Fruit fly (Drosophila melanogaster) whole organism, wandering third instar larva: ENCODE measurements around the gene CG3434.

Experiments
- Abd-B ChIP-seq: fragments of >200 bp; optimal IDR thresholded peaks from 2 replicates; lab custom pipeline; 2017; ENCODE audit warnings: missing biosample characterization, missing genetic modification characterization
- CG32264 ChIP-seq: fragments of 200-800 bp; sonication (Bioruptor generic); optimal IDR thresholded peaks from 2 replicates; lab custom pipeline; 2016; ENCODE audit warnings: missing biosample characterization, missing genetic modification characterization
- CG9705 ChIP-seq: fragments of 200-800 bp; sonication (Bioruptor generic); optimal IDR thresholded peaks from 2 replicates; lab custom pipeline; 2018; ENCODE audit warnings: missing biosample characterization, mild to moderate bottlenecking, missing genetic modification characterization
- CrebA ChIP-seq: fragments of 200-800 bp; sonication (Bioruptor generic); optimal IDR thresholded peaks from 2 replicates; lab custom pipeline; 2016; ENCODE audit warnings: missing biosample characterization, mild to moderate bottlenecking, missing genetic modification characterization, borderline replicate concordance
- Dfd ChIP-seq: fragments of >200 bp; optimal IDR thresholded peaks from 2 replicates; lab custom pipeline; 2017; ENCODE audit warnings: missing biosample characterization, missing genetic modification characterization
- Dif ChIP-seq: fragments of 200-275, 200-300 bp; sonication (Bioruptor generic); optimal IDR thresholded peaks from 2 replicates; lab custom pipeline; 2018; ENCODE audit warnings: missing biosample characterization, missing genetic modification characterization; ENCODE audit not compliant: partially characterized antibody
- GATAd ChIP-seq: sonication (Bioruptor generic); optimal IDR thresholded peaks from 2 replicates; lab custom pipeline; 2016; ENCODE audit warnings: missing biosample characterization, missing genetic modification characterization
- HLH106 ChIP-seq: fragments of 200-800 bp; optimal IDR thresholded peaks from 3 replicates; lab custom pipeline; 2019; ENCODE audit warnings: missing biosample characterization, mild to moderate bottlenecking, missing genetic modification characterization, moderate library complexity
- Hnf4 ChIP-seq: fragments of 200-800 bp; sonication (Bioruptor generic); optimal IDR thresholded peaks from 2 replicates; lab custom pipeline; 2016; ENCODE audit warnings: missing biosample characterization, mild to moderate bottlenecking, missing genetic modification characterization
- Hr78 ChIP-seq: fragments of >200 bp; optimal IDR thresholded peaks from 2 replicates; lab custom pipeline; 2017; ENCODE audit warnings: missing biosample characterization, missing genetic modification characterization
- Hr83 ChIP-seq: fragments of 200-300 bp; sonication (Bioruptor generic); optimal IDR thresholded peaks from 2 replicates; lab custom pipeline; 2016; ENCODE audit warnings: missing biosample characterization, mild to moderate bottlenecking, missing genetic modification characterization, moderate library complexity; ENCODE audit not compliant: poor library complexity, severe bottlenecking
- Jra ChIP-seq: sonication (Bioruptor generic); optimal IDR thresholded peaks from 2 replicates; lab custom pipeline; 2016; ENCODE audit warnings: missing biosample characterization, missing genetic modification characterization
- Mio ChIP-seq: sonication (Bioruptor generic); optimal IDR thresholded peaks from 2 replicates; lab custom pipeline; 2016; ENCODE audit warnings: missing biosample characterization, missing genetic modification characterization
- Myc ChIP-seq: fragments of >200 bp; optimal IDR thresholded peaks from 2 replicates; lab custom pipeline; 2017
- N ChIP-seq: fragments of >200 bp; optimal IDR thresholded peaks from 2 replicates; lab custom pipeline; 2018; ENCODE audit warnings: missing biosample characterization, missing external identifiers, missing genetic modification characterization
- OdsH ChIP-seq: fragments of 200-800 bp; sonication (Bioruptor generic); optimal IDR thresholded peaks from 2 replicates; lab custom pipeline; 2016; ENCODE audit warnings: missing biosample characterization, mild to moderate bottlenecking, missing genetic modification characterization
- Rel ChIP-seq, 2 experiments: fragments of 200-800 bp; sonication (Bioruptor generic) in 1 of 2; optimal IDR thresholded peaks; 2 replicates in 1 of 2; 3 replicates in 1 of 2; lab custom pipeline; 2016 to 2019; ENCODE audit warnings: mild to moderate bottlenecking in 2 of 2, missing biosample characterization in 2 of 2, missing genetic modification characterization in 2 of 2, moderate library complexity in 1 of 2
- Sp1 ChIP-seq: fragments of 200-800 bp; sonication (Bioruptor generic); optimal IDR thresholded peaks from 3 replicates; lab custom pipeline; 2019; ENCODE audit warnings: missing biosample characterization, mild to moderate bottlenecking, missing genetic modification characterization, moderate library complexity
- Vsx2 ChIP-seq: fragments of 200-300, 225-300 bp; sonication (Bioruptor generic); optimal IDR thresholded peaks from 2 replicates; lab custom pipeline; 2018; ENCODE audit warnings: missing biosample characterization, missing genetic modification characterization; ENCODE audit not compliant: partially characterized antibody
- br ChIP-seq: fragments of 200-800 bp; sonication (Bioruptor generic); optimal IDR thresholded peaks from 2 replicates; lab custom pipeline; 2016; ENCODE audit warnings: missing biosample characterization, missing genetic modification characterization
- brk ChIP-seq: fragments of 200-800 bp; sonication (Bioruptor generic); optimal IDR thresholded peaks from 2 replicates; lab custom pipeline; 2016; ENCODE audit warnings: missing biosample characterization, mild to moderate bottlenecking, missing genetic modification characterization
- dl ChIP-seq, 2 experiments: fragments of 175-275, 200-275 bp in 1 of 2; fragments of 200-275 bp in 1 of 2; sonication (Bioruptor generic); optimal IDR thresholded peaks; lab custom pipeline; 2018; ENCODE audit warnings: mild to moderate bottlenecking in 2 of 2, missing biosample characterization in 2 of 2, missing genetic modification characterization in 2 of 2, moderate library complexity in 2 of 2; ENCODE audit not compliant: partially characterized antibody in 2 of 2, insufficient read depth in 1 of 2
- dmrt93B ChIP-seq: fragments of 200-800 bp; sonication (Bioruptor generic); optimal IDR thresholded peaks from 2 replicates; lab custom pipeline; 2018; ENCODE audit warnings: missing biosample characterization, mild to moderate bottlenecking, missing genetic modification characterization
- dsf ChIP-seq: sonication (Bioruptor generic); optimal IDR thresholded peaks from 2 replicates; lab custom pipeline; 2016; ENCODE audit warnings: missing biosample characterization, missing genetic modification characterization, borderline replicate concordance
- ey ChIP-seq: fragments of 200-800 bp; sonication (Bioruptor generic); optimal IDR thresholded peaks from 2 replicates; lab custom pipeline; 2016; ENCODE audit warnings: missing biosample characterization, missing genetic modification characterization
- foxo ChIP-seq, 2 experiments: fragments of 200-800 bp; sonication (Bioruptor generic); optimal IDR thresholded peaks; 2 replicates in 1 of 2; 3 replicates in 1 of 2; lab custom pipeline; 2016 to 2017; ENCODE audit warnings: missing biosample characterization in 2 of 2, missing genetic modification characterization in 2 of 2
- fru ChIP-seq: fragments of 200-800 bp; sonication (Bioruptor generic); optimal IDR thresholded peaks from 3 replicates; lab custom pipeline; 2016; ENCODE audit warnings: missing biosample characterization, mild to moderate bottlenecking, missing genetic modification characterization
- h ChIP-seq: fragments of 200-800 bp; sonication (Bioruptor generic); optimal IDR thresholded peaks from 3 replicates; lab custom pipeline; 2016; ENCODE audit warnings: missing biosample characterization, mild to moderate bottlenecking, missing genetic modification characterization
- jim ChIP-seq: fragments of 175-275, 200-325 bp; sonication (Bioruptor generic); optimal IDR thresholded peaks from 2 replicates; lab custom pipeline; 2016; ENCODE audit warnings: missing biosample characterization, mild to moderate bottlenecking, missing genetic modification characterization
- lola ChIP-seq: fragments of >200 bp; optimal IDR thresholded peaks from 2 replicates; lab custom pipeline; 2017; ENCODE audit warnings: missing biosample characterization, missing genetic modification characterization
- pan ChIP-seq: fragments of >200 bp; optimal IDR thresholded peaks from 2 replicates; lab custom pipeline; 2017
- psq ChIP-seq: fragments of 200-800 bp; sonication (Bioruptor generic); optimal IDR thresholded peaks from 3 replicates; lab custom pipeline; 2017; ENCODE audit warnings: missing biosample characterization, mild to moderate bottlenecking, missing genetic modification characterization, moderate library complexity
- rgr ChIP-seq: fragments of 200-800 bp; sonication (Bioruptor generic); optimal IDR thresholded peaks from 3 replicates; lab custom pipeline; 2016; ENCODE audit warnings: missing biosample characterization, mild to moderate bottlenecking, missing genetic modification characterization
- sage ChIP-seq: fragments of 200-800 bp; sonication (Bioruptor generic); optimal IDR thresholded peaks from 2 replicates; lab custom pipeline; 2016; ENCODE audit warnings: missing biosample characterization, mild to moderate bottlenecking, missing genetic modification characterization
- sv ChIP-seq: fragments of 200-800 bp; sonication (Bioruptor generic); optimal IDR thresholded peaks from 3 replicates; lab custom pipeline; 2016; ENCODE audit warnings: missing biosample characterization, missing genetic modification characterization
- tai ChIP-seq: sonication (Bioruptor generic); optimal IDR thresholded peaks from 2 replicates; lab custom pipeline; 2016; ENCODE audit warnings: missing biosample characterization, missing genetic modification characterization
- usp ChIP-seq: fragments of >200 bp; optimal IDR thresholded peaks from 2 replicates; lab custom pipeline; 2017; ENCODE audit warnings: missing biosample characterization, missing genetic modification characterization
- woc ChIP-seq: sonication (Bioruptor generic); optimal IDR thresholded peaks from 2 replicates; lab custom pipeline; 2016; ENCODE audit warnings: missing biosample characterization, mild to moderate bottlenecking, missing genetic modification characterization

Gene CG3434

dm6 chr3L:9461670-9462246, 1.2 kb upstream of the CG3434 start:
- TF ChIP-seq tai (GFP tag; lab: Kevin White, UChicago) (no peak), Dif (GFP tag; lab: Kevin White, UChicago) (peak; percentile 32), Dfd (GFP tag; lab: Kevin White, UChicago) (no peak), CG32264 (GFP tag; lab: Kevin White, UChicago) (no peak), dmrt93B (no peak), lola (no peak), sv (GFP tag; lab: Kevin White, UChicago) (no peak), Myc (lab: Kevin White, UChicago) (no peak), Hr83 (no peak)

- TF ChIP-seq brk (GFP tag; lab: Kevin White, UChicago): peak; percentile 98
- TF ChIP-seq CG32264 (GFP tag; lab: Kevin White, UChicago): peak; percentile 99
- TF ChIP-seq lola: no peak
- TF ChIP-seq sage (GFP tag; lab: Kevin White, UChicago): peak; percentile 98
- TF ChIP-seq jim (GFP tag; lab: Kevin White, UChicago): peak; percentile 91
- TF ChIP-seq Myc (lab: Kevin White, UChicago): no peak
- TF ChIP-seq foxo (GFP tag; optimal IDR thresholded peaks at IDR 0.05; lab: Kevin White, UChicago): peak; percentile 99 to 100
- peak; percentile 97 for TF ChIP-seq psq (GFP tag; lab: Kevin White, UChicago)
- peak; percentile 99 for TF ChIP-seq fru (GFP tag; lab: Kevin White, UChicago)
- peak; percentile 99 for TF ChIP-seq dmrt93B
- peak; percentile 98 for TF ChIP-seq sv (GFP tag; lab: Kevin White, UChicago)
- TF ChIP-seq usp (GFP tag; lab: Kevin White, UChicago): no peak
- TF ChIP-seq Hnf4: peak; percentile 99
- peak; percentile 99 for TF ChIP-seq br (GFP tag; lab: Kevin White, UChicago)
- TF ChIP-seq ey (GFP tag; lab: Kevin White, UChicago): peak; percentile 99
- peak; percentile 99 for TF ChIP-seq CG9705 (GFP tag; lab: Kevin White, UChicago)
- TF ChIP-seq Hr83: peak; percentile 99
- no peak for TF ChIP-seq Dif (GFP tag; lab: Kevin White, UChicago)
- peak; percentile 99 for TF ChIP-seq woc (GFP tag; lab: Kevin White, UChicago)
- TF ChIP-seq Jra (GFP tag; lab: Kevin White, UChicago): peak; percentile 98
- peak; percentile 99 for TF ChIP-seq h (GFP tag; lab: Kevin White, UChicago)
- peak; percentile 99 for TF ChIP-seq OdsH (GFP tag; lab: Kevin White, UChicago)
- TF ChIP-seq Dfd (GFP tag; lab: Kevin White, UChicago): peak; percentile 92
- peak; percentile 99 for TF ChIP-seq HLH106 (tag; lab: Kevin White, UChicago)
- TF ChIP-seq pan (lab: Kevin White, UChicago): no peak
- no peak for TF ChIP-seq Abd-B (GFP tag; lab: Kevin White, UChicago)
- no peak for TF ChIP-seq tai (GFP tag; lab: Kevin White, UChicago)
- TF ChIP-seq Vsx2 (GFP tag; lab: Kevin White, UChicago): no peak
- peak; percentile 96 for TF ChIP-seq dsf (GFP tag; lab: Kevin White, UChicago)
- TF ChIP-seq CrebA (GFP tag; lab: Kevin White, UChicago): no peak
- peak; percentile 97 for TF ChIP-seq Mio
- TF ChIP-seq Sp1 (GFP tag; lab: Kevin White, UChicago): peak; percentile 100
- peak; percentile 98 for TF ChIP-seq GATAd (GFP tag; lab: Kevin White, UChicago)
- no peak for TF ChIP-seq N (GFP tag; lab: Kevin White, UChicago)
- no peak for TF ChIP-seq dl (GFP tag; optimal IDR thresholded peaks at IDR 0.05; lab: Kevin White, UChicago; ENCODE audit: insufficient read depth in 1 of 2, partially characterized antibody in 2 of 2)
- TF ChIP-seq Rel (GFP tag; optimal IDR thresholded peaks at IDR 0.05; lab: Kevin White, UChicago): peak; percentile 95
- TF ChIP-seq Rel (tag; optimal IDR thresholded peaks at IDR 0.05; lab: Kevin White, UChicago): peak; percentile 89
- TF ChIP-seq rgr (GFP tag; lab: Kevin White, UChicago): peak; percentile 100
- no peak for TF ChIP-seq Hr78
- TF ChIP-seq, all 38 proteins: peak for 26
These were observed 2.9 kb downstream of the CG3434 start, which contains the start of gene CG3437 for dm6 chr3L:9457619-9458092. CG3437 (minus strand) TSS chr3L:9457669.
